Fruit fly (Drosophila melanogaster): ENCODE measurements around the gene CG7991.

- TF ChIP-seq Sox102F (GFP tag; optimal IDR thresholded peaks at IDR 0.05) (no peak), dsx (GFP tag; optimal IDR thresholded peaks at IDR 0.05; ENCODE audit: poor library complexity, severe bottlenecking) (no peak), fkh (GFP tag; optimal IDR thresholded peaks at IDR 0.05) (no peak), CG6854 (GFP tag; optimal IDR thresholded peaks at IDR 0.05) (no peak)
These were observed 13.7 kb downstream of the CG7991 start for dm6 chr3L:1688161-1688560.

Measured in whole organism, prepupa.